Fruit fly (Drosophila melanogaster): ENCODE data around the gene Task6.

DNA sequence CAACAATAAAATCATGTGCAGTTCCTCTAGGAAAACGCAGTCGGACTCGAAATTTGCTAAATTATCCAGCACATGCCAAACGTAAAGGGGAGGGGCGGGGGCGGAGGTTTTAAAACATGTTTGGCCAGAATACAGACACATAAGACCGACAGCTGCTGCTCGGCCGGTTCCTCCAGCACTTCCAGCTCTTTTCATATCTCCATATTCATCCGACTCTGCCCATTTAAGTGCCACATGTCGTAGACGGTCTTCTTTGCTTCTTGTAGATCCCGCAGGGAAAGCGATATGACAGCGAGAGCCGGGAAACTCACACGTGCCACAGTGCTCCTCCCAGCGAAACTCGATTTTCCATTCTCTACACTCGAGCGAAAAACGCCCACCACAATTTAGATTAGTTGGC lies 44.7 kb upstream of the Task6 start:
- TF ChIP-seq gem (tag; optimal IDR thresholded peaks at IDR 0.05) (no peak), CG14050 (GFP tag; IDR thresholded peaks at IDR 0.05) (no peak)
